Fruit fly (Drosophila melanogaster) whole organism, prepupa: ENCODE results near the gene CG6321.

Experiments used
- Blimp-1 ChIP-seq: fragments of 200-800 bp; sonication (Bioruptor generic); optimal IDR thresholded peaks from 3 replicates; lab custom pipeline; 2017; ENCODE audit warnings: missing biosample characterization, missing genetic modification characterization, mild to moderate bottlenecking, moderate library complexity, missing genetic modification reagents
- CG10669 ChIP-seq: fragments of 200-800 bp; sonication (Bioruptor generic); optimal IDR thresholded peaks from 3 replicates; lab custom pipeline; 2018; ENCODE audit warnings: missing biosample characterization, mild to moderate bottlenecking, missing genetic modification characterization, moderate library complexity
- CG11294 ChIP-seq: fragments of 200-800 bp; sonication (Bioruptor generic); IDR thresholded peaks from 2 replicates; pipeline ENCODE4 v1.3.6; 2022; ENCODE audit warnings: missing biosample characterization, missing genetic modification characterization
- CG11762 ChIP-seq: fragments of 200-800 bp; sonication (Bioruptor generic); optimal IDR thresholded peaks from 3 replicates; lab custom pipeline; 2016; ENCODE audit warnings: missing biosample characterization, missing genetic modification characterization; ENCODE audit not compliant: insufficient read depth
- CG11902 ChIP-seq: fragments of 200-800 bp; sonication (Bioruptor generic); optimal IDR thresholded peaks from 3 replicates; lab custom pipeline; 2016; ENCODE audit warnings: missing biosample characterization, missing genetic modification characterization
- CG1621 ChIP-seq: fragments of 200-800 bp; sonication (Bioruptor generic); optimal IDR thresholded peaks from 3 replicates; lab custom pipeline; 2018; ENCODE audit warnings: missing biosample characterization, mild to moderate bottlenecking, missing genetic modification characterization
- CG16779 ChIP-seq: fragments of 200-800 bp; sonication (Bioruptor generic); optimal IDR thresholded peaks from 3 replicates; lab custom pipeline; 2017; ENCODE audit warnings: missing biosample characterization, mild to moderate bottlenecking, missing genetic modification characterization
- CG3032 ChIP-seq: fragments of 200-800 bp; optimal IDR thresholded peaks from 2 replicates; lab custom pipeline; 2019; ENCODE audit warnings: missing biosample characterization, mild to moderate bottlenecking, missing genetic modification characterization, moderate library complexity
- CG31627 ChIP-seq: fragments of 200-800 bp; sonication (Bioruptor generic); optimal IDR thresholded peaks from 3 replicates; lab custom pipeline; 2016; ENCODE audit warnings: missing biosample characterization, missing genetic modification characterization
- CG32006 ChIP-seq: fragments of 200-800 bp; sonication (Bioruptor generic); optimal IDR thresholded peaks from 3 replicates; lab custom pipeline; 2017; ENCODE audit warnings: missing biosample characterization, mild to moderate bottlenecking, missing genetic modification characterization
- CG34406 ChIP-seq: fragments of 200-800 bp; sonication (Bioruptor generic); optimal IDR thresholded peaks from 3 replicates; lab custom pipeline; 2016; ENCODE audit warnings: missing biosample characterization, missing genetic modification characterization
- CG3919 ChIP-seq: fragments of 200-800 bp; sonication (Bioruptor generic); optimal IDR thresholded peaks from 3 replicates; lab custom pipeline; 2016; ENCODE audit warnings: missing biosample characterization, missing genetic modification characterization
- CG6276 ChIP-seq: fragments of 200-800 bp; sonication (Bioruptor generic); optimal IDR thresholded peaks from 2 replicates; lab custom pipeline; 2017; ENCODE audit warnings: missing biosample characterization, mild to moderate bottlenecking, missing genetic modification characterization
- CG6792 ChIP-seq: fragments of 200-800 bp; sonication (Bioruptor generic); optimal IDR thresholded peaks from 3 replicates; lab custom pipeline; 2016; ENCODE audit warnings: missing biosample characterization, missing genetic modification characterization
- CG6808 ChIP-seq: fragments of 200-800 bp; sonication (Bioruptor generic); optimal IDR thresholded peaks from 3 replicates; lab custom pipeline; 2017; ENCODE audit warnings: missing biosample characterization, missing genetic modification characterization, mild to moderate bottlenecking, moderate library complexity, missing genetic modification reagents
- CG6854 ChIP-seq: fragments of 200-800 bp; sonication (Bioruptor generic); optimal IDR thresholded peaks from 2 replicates; lab custom pipeline; 2017; ENCODE audit warnings: missing biosample characterization, mild to moderate bottlenecking, missing genetic modification characterization
- CG7368 ChIP-seq: fragments of 200-800 bp; sonication (Bioruptor generic); optimal IDR thresholded peaks from 3 replicates; lab custom pipeline; 2016; ENCODE audit warnings: missing biosample characterization, missing genetic modification characterization
- CG8119 ChIP-seq: fragments of 200-800 bp; sonication (Bioruptor generic); IDR thresholded peaks from 3 replicates; pipeline ENCODE4 v1.3.6; 2022; ENCODE audit warnings: missing biosample characterization, missing genetic modification characterization
- CG8319 ChIP-seq: fragments of 200-800 bp; sonication (Bioruptor generic); optimal IDR thresholded peaks from 3 replicates; lab custom pipeline; 2016; ENCODE audit warnings: missing biosample characterization, missing genetic modification characterization
- CG8632 ChIP-seq: fragments of 200-800 bp; sonication (Bioruptor generic); optimal IDR thresholded peaks from 3 replicates; lab custom pipeline; 2016; ENCODE audit warnings: missing biosample characterization, missing genetic modification characterization
- Eip75B ChIP-seq: fragments of 200-800 bp; sonication (Bioruptor generic); optimal IDR thresholded peaks from 3 replicates; lab custom pipeline; 2016; ENCODE audit warnings: missing biosample characterization, missing genetic modification characterization
- Eip78C ChIP-seq: fragments of 200-800 bp; sonication (Bioruptor generic); peaks from one replicate; lab custom pipeline; 2016; ENCODE audit warnings: missing biosample characterization, missing genetic modification characterization
- Eip93F ChIP-seq: fragments of 200-800 bp; sonication (Bioruptor generic); optimal IDR thresholded peaks from 2 replicates; lab custom pipeline; 2016; ENCODE audit warnings: missing biosample characterization, mild to moderate bottlenecking, missing genetic modification characterization
- Ets21C ChIP-seq: fragments of 200-800 bp; sonication (Bioruptor generic); optimal IDR thresholded peaks from 3 replicates; lab custom pipeline; 2016; ENCODE audit warnings: missing biosample characterization, missing genetic modification characterization
- Ets96B ChIP-seq: fragments of 200-800 bp; optimal IDR thresholded peaks from 2 replicates; lab custom pipeline; 2019; ENCODE audit warnings: missing biosample characterization, mild to moderate bottlenecking, missing genetic modification characterization, moderate library complexity
- Gug ChIP-seq: fragments of 200-800 bp; sonication (Bioruptor generic); IDR thresholded peaks from 2 replicates; pipeline ENCODE4 v1.3.6; 2022; ENCODE audit warnings: missing biosample characterization, missing genetic modification characterization
- Hr38 ChIP-seq: sonication (Bioruptor generic); optimal IDR thresholded peaks from 2 replicates; lab custom pipeline; 2016; ENCODE audit warnings: missing biosample characterization, missing genetic modification characterization
- Hr39 ChIP-seq: fragments of 200-800 bp; sonication (Bioruptor generic); optimal IDR thresholded peaks from 2 replicates; lab custom pipeline; 2016; ENCODE audit warnings: missing biosample characterization, missing genetic modification characterization
- Hr4 ChIP-seq: fragments of 200-800 bp; sonication (Bioruptor generic); optimal IDR thresholded peaks from 3 replicates; lab custom pipeline; 2016; ENCODE audit warnings: missing biosample characterization, missing genetic modification characterization
- Lpt ChIP-seq: fragments of 200-800 bp; sonication (Bioruptor generic); optimal IDR thresholded peaks from 3 replicates; lab custom pipeline; 2016; ENCODE audit warnings: missing biosample characterization, missing genetic modification characterization
- Met ChIP-seq: fragments of 200-800 bp; sonication (Bioruptor generic); optimal IDR thresholded peaks from 3 replicates; lab custom pipeline; 2016; ENCODE audit warnings: missing biosample characterization, missing genetic modification characterization
- OdsH ChIP-seq: fragments of 200-800 bp; sonication (Bioruptor generic); optimal IDR thresholded peaks from 3 replicates; lab custom pipeline; 2016; ENCODE audit warnings: missing biosample characterization, missing genetic modification characterization
- Smox ChIP-seq: fragments of 200-800 bp; sonication (Bioruptor generic); optimal IDR thresholded peaks from 3 replicates; lab custom pipeline; 2016; ENCODE audit warnings: missing biosample characterization, missing genetic modification characterization
- Sox14 ChIP-seq: fragments of 200-800 bp; sonication (Bioruptor generic); optimal IDR thresholded peaks from 3 replicates; lab custom pipeline; 2016; ENCODE audit warnings: missing biosample characterization, missing genetic modification characterization
- achi ChIP-seq: fragments of 200-800 bp; sonication (Bioruptor generic); optimal IDR thresholded peaks from 3 replicates; lab custom pipeline; 2016; ENCODE audit warnings: missing biosample characterization, missing genetic modification characterization
- cyc ChIP-seq: fragments of 200-800 bp; sonication (Bioruptor generic); optimal IDR thresholded peaks from 3 replicates; lab custom pipeline; 2016; ENCODE audit warnings: missing biosample characterization, missing genetic modification characterization
- dsx ChIP-seq: fragments of 200-800 bp; optimal IDR thresholded peaks from 3 replicates; lab custom pipeline; 2019; ENCODE audit warnings: missing biosample characterization, mild to moderate bottlenecking, missing genetic modification characterization, moderate library complexity; ENCODE audit not compliant: poor library complexity, severe bottlenecking
- esn ChIP-seq: fragments of 200-800 bp; sonication (Bioruptor generic); optimal IDR thresholded peaks from 2 replicates; lab custom pipeline; 2016; ENCODE audit warnings: missing biosample characterization, mild to moderate bottlenecking, missing genetic modification characterization, moderate library complexity
- fd85E ChIP-seq: fragments of 200-800 bp; sonication (Bioruptor generic); optimal IDR thresholded peaks from 3 replicates; lab custom pipeline; 2016; ENCODE audit warnings: missing biosample characterization, missing genetic modification characterization
- fkh ChIP-seq: fragments of 200-800 bp; sonication (Bioruptor generic); optimal IDR thresholded peaks from 3 replicates; lab custom pipeline; 2017; ENCODE audit warnings: missing biosample characterization, mild to moderate bottlenecking, missing genetic modification characterization, moderate library complexity
- pdm3 ChIP-seq: fragments of 200-800 bp; sonication (Bioruptor generic); optimal IDR thresholded peaks from 3 replicates; lab custom pipeline; 2016; ENCODE audit warnings: missing biosample characterization, missing genetic modification characterization
- ss ChIP-seq, 2 experiments: fragments of 200-800 bp; sonication (Bioruptor generic); optimal IDR thresholded peaks; 2 replicates in 1 of 2; 3 replicates in 1 of 2; lab custom pipeline; 2017 to 2018; ENCODE audit warnings: mild to moderate bottlenecking in 2 of 2, missing biosample characterization in 2 of 2, missing genetic modification characterization in 2 of 2, moderate library complexity in 1 of 2
- svp ChIP-seq: fragments of 200-800 bp; sonication (Bioruptor generic); peaks from one replicate; lab custom pipeline; 2016; ENCODE audit warnings: missing biosample characterization, missing genetic modification characterization
- topi ChIP-seq: fragments of 200-800 bp; sonication (Bioruptor generic); optimal IDR thresholded peaks from 3 replicates; lab custom pipeline; 2016; ENCODE audit warnings: missing biosample characterization, missing genetic modification characterization

Gene CG6321

DNA sequence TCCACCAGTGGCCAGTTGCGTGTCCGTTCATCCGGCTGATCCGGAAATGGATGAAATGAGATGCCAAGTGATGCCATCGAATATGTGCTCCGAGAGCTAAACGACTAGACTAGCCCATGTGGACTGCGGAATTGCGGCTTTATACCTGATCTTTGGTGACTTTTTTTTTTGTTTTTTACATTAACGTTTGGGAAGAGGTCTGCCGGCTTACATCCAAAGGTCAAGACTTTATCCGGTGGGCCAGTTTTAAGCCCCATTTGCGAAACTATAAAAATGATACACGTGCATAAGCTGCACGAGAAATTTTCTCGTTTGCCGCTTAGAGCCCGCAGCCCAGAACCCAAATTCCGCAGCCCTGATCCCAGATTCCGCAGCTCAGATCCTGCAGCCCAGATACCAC lies 41.9 kb upstream of the CG6321 start, which contains the start of gene Elo68alpha:
Gene Elo68alpha, minus strand, starts transcription at position 101 of the 400 bp plus-strand sequence.
- no peak for TF ChIP-seq Eip75B (GFP tag; lab: Kevin White, UChicago)
- no peak for TF ChIP-seq CG6808 (GFP tag; lab: Kevin White, UChicago)
- no peak for TF ChIP-seq CG6276
- no peak for TF ChIP-seq Met (GFP tag; lab: Kevin White, UChicago)
- TF ChIP-seq CG7368 (GFP tag; lab: Kevin White, UChicago), result no peak
- no peak for TF ChIP-seq CG11762 (GFP tag; lab: Kevin White, UChicago)
- TF ChIP-seq CG8119, result no peak
- TF ChIP-seq CG11294 (GFP tag; lab: Robert Waterston, UW), result no peak
- no peak for TF ChIP-seq Lpt
- TF ChIP-seq svp (GFP tag; lab: Kevin White, UChicago), result no peak
- no peak for TF ChIP-seq OdsH (GFP tag; lab: Kevin White, UChicago)
- no peak for TF ChIP-seq CG16779 (tag; lab: Kevin White, UChicago)
- no peak for TF ChIP-seq pdm3
- TF ChIP-seq CG3032 (tag; lab: Kevin White, UChicago), result no peak
- no peak for TF ChIP-seq Eip93F
- no peak for TF ChIP-seq CG1621 (tag; lab: Kevin White, UChicago)
- TF ChIP-seq CG8319 (GFP tag; lab: Kevin White, UChicago), result no peak
- no peak for TF ChIP-seq Hr4 (GFP tag; lab: Kevin White, UChicago)
- no peak for TF ChIP-seq dsx
- no peak for TF ChIP-seq Ets96B (tag; lab: Kevin White, UChicago)

DNA sequence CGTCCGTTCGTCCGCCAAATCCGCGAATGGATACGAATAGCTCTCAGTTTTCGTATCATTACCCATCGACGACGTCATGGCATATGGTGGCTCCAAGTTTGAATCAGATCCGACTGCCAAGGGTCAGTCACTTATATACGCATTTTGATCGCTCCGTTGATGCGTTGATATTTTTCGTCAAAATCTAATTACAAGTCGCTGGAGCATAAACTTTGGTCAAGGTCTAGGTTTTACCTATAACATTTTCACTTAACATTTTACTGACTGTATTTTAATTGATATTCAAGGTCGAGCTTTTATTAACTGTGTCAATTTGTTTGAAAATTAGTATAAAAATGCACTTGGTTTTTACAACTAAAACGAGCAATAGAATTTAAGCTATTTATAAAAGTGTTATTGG lies 40.6 kb upstream of the CG6321 start, which contains the start of gene Elo68beta:
Gene Elo68beta, minus strand, starts transcription at position 101 of the 400 bp plus-strand sequence.
- TF ChIP-seq CG32006 (GFP tag; lab: Kevin White, UChicago) (no peak), Ets21C (GFP tag; lab: Kevin White, UChicago) (no peak), CG8319 (GFP tag; lab: Kevin White, UChicago) (no peak), Lpt (no peak), CG6808 (GFP tag; lab: Kevin White, UChicago) (no peak), topi (no peak), CG11902 (GFP tag; lab: Kevin White, UChicago) (no peak), Ets96B (tag; lab: Kevin White, UChicago) (no peak), CG3919 (GFP tag; lab: Kevin White, UChicago) (no peak), cyc (GFP tag; lab: Kevin White, UChicago) (no peak), fkh (GFP tag; lab: Kevin White, UChicago) (no peak), CG6792 (GFP tag; lab: Kevin White, UChicago) (no peak), CG6854 (GFP tag; lab: Kevin White, UChicago) (no peak), CG31627 (GFP tag; lab: Kevin White, UChicago) (no peak), Hr38 (GFP tag; lab: Kevin White, UChicago) (no peak), Gug (GFP tag; lab: Robert Waterston, UW) (no peak), Blimp-1 (GFP tag; lab: Kevin White, UChicago) (no peak), CG11762 (GFP tag; lab: Kevin White, UChicago) (no peak)

DNA sequence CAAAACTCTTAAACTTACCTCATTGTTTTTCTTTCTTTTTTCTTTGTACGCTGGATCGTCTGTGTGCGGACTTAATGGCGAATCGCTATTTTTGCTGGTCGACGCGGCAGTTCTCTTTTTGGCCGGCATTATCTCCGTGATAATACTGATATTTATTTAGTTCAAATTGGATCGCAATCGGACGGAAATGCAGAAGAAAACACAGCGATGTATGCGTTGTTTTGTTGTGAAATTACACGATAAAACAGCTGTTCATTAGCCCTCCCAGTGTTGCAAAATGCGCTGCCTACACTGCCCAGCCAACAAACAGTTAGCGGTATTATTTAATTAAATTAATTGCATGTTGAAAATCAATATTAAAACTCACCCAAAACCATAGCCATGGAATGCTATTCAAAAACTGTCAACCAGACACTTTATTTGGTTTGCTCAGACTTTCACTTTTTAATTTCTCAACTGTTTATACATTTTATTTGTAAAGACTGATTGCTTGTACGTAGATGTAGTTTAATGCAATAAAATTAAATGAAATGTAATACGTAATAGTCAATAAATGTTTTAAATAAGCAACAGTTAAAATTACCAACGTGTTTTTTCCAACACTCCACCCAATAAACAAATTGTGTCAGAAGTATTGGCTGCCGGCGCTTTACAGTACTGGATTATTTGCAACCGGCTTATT lies 37.1 kb upstream of the CG6321 start, which contains the start of the genes Irbp18 and APP-BP1:
Gene Irbp18, minus strand, starts transcription at position 205 of the 682 bp plus-strand sequence.
Gene APP-BP1, plus strand, starts transcription at position 431 of the 682 bp plus-strand sequence.
- TF ChIP-seq svp (GFP tag; lab: Kevin White, UChicago) (peak; percentile 98), Eip93F (peak; percentile 92), Sox14 (GFP tag; lab: Kevin White, UChicago) (peak; percentile 97), esn (GFP tag; lab: Kevin White, UChicago) (peak; percentile 98), CG10669 (GFP tag; lab: Kevin White, UChicago) (peak; percentile 94), Ets96B (tag; lab: Kevin White, UChicago) (peak; percentile 90), Blimp-1 (GFP tag; lab: Kevin White, UChicago) (peak; percentile 87), Hr4 (GFP tag; lab: Kevin White, UChicago) (peak; percentile 97), Smox (GFP tag; lab: Kevin White, UChicago) (peak; percentile 96), CG8632 (GFP tag; lab: Kevin White, UChicago) (peak; percentile 92), Hr39 (GFP tag; lab: Kevin White, UChicago) (peak; percentile 96), CG7368 (GFP tag; lab: Kevin White, UChicago) (peak; percentile 90), CG32006 (GFP tag; lab: Kevin White, UChicago) (peak; percentile 97), Hr38 (GFP tag; lab: Kevin White, UChicago) (peak; percentile 71), fd85E (peak; percentile 74), Met (GFP tag; lab: Kevin White, UChicago) (peak; percentile 96), CG1621 (tag; lab: Kevin White, UChicago) (peak; percentile 88), Ets21C (GFP tag; lab: Kevin White, UChicago) (peak; percentile 93), Eip78C (GFP tag; lab: Kevin White, UChicago) (peak; percentile 99), CG34406 (GFP tag; lab: Kevin White, UChicago) (peak; percentile 95), ss (GFP tag; optimal IDR thresholded peaks at IDR 0.05; lab: Kevin White, UChicago) (peak in 1 of 2 experiments; percentile 90), OdsH (GFP tag; lab: Kevin White, UChicago) (peak; percentile 98), achi (GFP tag; lab: Kevin White, UChicago) (peak; percentile 95), CG16779 (tag; lab: Kevin White, UChicago) (peak; percentile 88), dsx (peak; percentile 87), CG11294 (GFP tag; lab: Robert Waterston, UW) (peak; percentile 77)
